Fruit fly (Drosophila melanogaster) whole organism, pupa: ENCODE measurements around the gene CG10418.

Experiments used
- CG13204 ChIP-seq: fragments of 200-800 bp; sonication (Bioruptor generic); optimal IDR thresholded peaks from 2 replicates; lab custom pipeline; 2018; ENCODE audit warnings: missing biosample characterization, mild to moderate bottlenecking, missing genetic modification characterization, moderate library complexity
- CG32121 ChIP-seq: fragments of 200-800 bp; sonication (Bioruptor generic); IDR thresholded peaks from 2 replicates; pipeline ENCODE4 v1.3.6; 2022; ENCODE audit warnings: missing biosample characterization, missing genetic modification characterization
- CG9948 ChIP-seq: fragments of 200-800 bp; sonication (Bioruptor generic); optimal IDR thresholded peaks from 2 replicates; lab custom pipeline; 2018; ENCODE audit warnings: missing biosample characterization, mild to moderate bottlenecking, missing genetic modification characterization, moderate library complexity
- Pif1B ChIP-seq: fragments of 200-800 bp; sonication (Bioruptor generic); optimal IDR thresholded peaks from 3 replicates; lab custom pipeline; 2016; ENCODE audit warnings: missing biosample characterization, missing genetic modification characterization
- gl ChIP-seq: fragments of 200-800 bp; sonication (Bioruptor generic); optimal IDR thresholded peaks from 2 replicates; lab custom pipeline; 2018; ENCODE audit warnings: missing biosample characterization, mild to moderate bottlenecking, missing genetic modification characterization

DNA sequence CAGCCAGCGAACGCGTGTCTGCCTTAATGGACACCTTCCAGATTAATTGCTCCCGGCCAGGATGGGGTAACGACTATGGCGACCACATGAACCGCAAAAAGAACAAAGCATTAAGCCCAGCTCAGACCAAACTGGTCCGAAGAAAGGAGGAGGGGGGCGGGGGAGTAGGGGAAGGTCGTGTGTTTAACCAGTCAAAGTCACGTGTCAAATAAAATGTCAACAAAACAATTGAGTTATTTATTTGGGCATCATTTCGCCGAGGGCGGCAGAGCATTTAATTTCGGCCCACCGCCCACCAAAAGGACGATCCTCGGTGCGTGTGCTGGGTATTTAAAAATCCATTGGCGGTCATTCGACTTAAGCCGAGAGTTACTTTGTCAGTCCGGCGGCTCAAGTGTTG lies 23.2 kb upstream of the CG10418 start:
- no peak for TF ChIP-seq gl (tag; lab: Kevin White, UChicago)
- no peak for TF ChIP-seq CG13204 (GFP tag; lab: Kevin White, UChicago)
- TF ChIP-seq CG9948 (tag; lab: Kevin White, UChicago): no peak
- TF ChIP-seq CG32121 (GFP tag; lab: Robert Waterston, UW): no peak
- no peak for TF ChIP-seq Pif1B (GFP tag; lab: Kevin White, UChicago)
